Worm (Caenorhabditis elegans) whole organism, young adult: Measurements from ENCODE around the gene C45B11.5.

Experiments
- B0019.2 ChIP-seq: fragments of 200-800 bp; sonication (Bioruptor generic); conservative IDR thresholded peaks from 2 replicates; pipeline ENCODE4 v1.3.6; 2022; ENCODE audit warnings: missing genetic modification reagents, missing genetic modification characterization, missing compliant biosample characterization
- F10E7.11 ChIP-seq: sonication (generic microtip); optimal IDR thresholded peaks from 2 replicates; lab custom pipeline; 2017; ENCODE audit warnings: mild to moderate bottlenecking, missing genetic modification characterization, moderate library complexity, missing compliant biosample characterization
- F22D6.2 ChIP-seq: sonication (generic microtip); optimal IDR thresholded peaks from 2 replicates; lab custom pipeline; 2016; ENCODE audit warnings: mild to moderate bottlenecking, missing genetic modification characterization, missing compliant biosample characterization
- F39B2.1 ChIP-seq: fragments of 200-800 bp; sonication (Bioruptor generic); IDR thresholded peaks from 2 replicates; pipeline ENCODE4 v1.3.6; 2022; ENCODE audit warnings: missing genetic modification reagents, missing genetic modification characterization, missing compliant biosample characterization
- F57A8.1 ChIP-seq: fragments of 200-800 bp; sonication (Bioruptor generic); optimal IDR thresholded peaks from 2 replicates; lab custom pipeline; 2018; ENCODE audit warnings: mild to moderate bottlenecking, missing genetic modification characterization, moderate library complexity, missing compliant biosample characterization
- K11D2.4 ChIP-seq: fragments of 200-800 bp; sonication (Bioruptor generic); IDR thresholded peaks from 2 replicates; pipeline ENCODE4 v1.3.6; 2022; ENCODE audit warnings: missing genetic modification reagents, missing genetic modification characterization, missing compliant biosample characterization
- T07F8.4 ChIP-seq: sonication (generic microtip); optimal IDR thresholded peaks from 2 replicates; lab custom pipeline; 2016; ENCODE audit warnings: mild to moderate bottlenecking, missing genetic modification characterization, moderate library complexity, missing compliant biosample characterization
- Y53G8AR.9 ChIP-seq: fragments of 200-800 bp; sonication (Bioruptor generic); conservative IDR thresholded peaks from 2 replicates; pipeline ENCODE4 v1.3.6; 2022; ENCODE audit warnings: missing genetic modification reagents, missing genetic modification characterization, missing compliant biosample characterization
- Y56A3A.18 ChIP-seq: fragments of 200-800 bp; sonication (Bioruptor generic); IDR thresholded peaks from 2 replicates; pipeline ENCODE4 v1.3.6; 2022; ENCODE audit warnings: missing genetic modification reagents, missing genetic modification characterization, missing compliant biosample characterization
- Y79H2A.3 ChIP-seq: fragments of 200-800 bp; sonication (Bioruptor generic); conservative IDR thresholded peaks from 2 replicates; pipeline ENCODE4 v1.3.6; 2022; ENCODE audit warnings: missing genetic modification reagents, missing genetic modification characterization, missing compliant biosample characterization
- Y95B8A.8 ChIP-seq: fragments of 200-800 bp; sonication (Bioruptor generic); IDR thresholded peaks from 2 replicates; pipeline ENCODE4 v1.3.6; 2022; ENCODE audit warnings: missing genetic modification reagents, missing genetic modification characterization, missing compliant biosample characterization
- ama-1 ChIP-seq, 3 experiments: fragments of 150-350 bp in 1 of 3; sonication (generic microtip) in 2 of 3; optimal IDR thresholded peaks; 2 replicates each; lab custom pipeline; 2014 to 2018; ENCODE audit warnings: missing biosample characterization in 2 of 3, missing genetic modification characterization in 2 of 3, missing genetic modification reagents in 2 of 3
- attf-3 ChIP-seq: fragments of 200-800 bp; sonication (Bioruptor generic); conservative IDR thresholded peaks from 2 replicates; pipeline ENCODE4 v1.3.6; 2022; ENCODE audit warnings: missing genetic modification reagents, missing genetic modification characterization, missing compliant biosample characterization
- attf-5 ChIP-seq: fragments of 200-800 bp; sonication (Bioruptor generic); optimal IDR thresholded peaks from 2 replicates; lab custom pipeline; 2018; ENCODE audit warnings: mild to moderate bottlenecking, missing genetic modification characterization, missing compliant biosample characterization
- bed-2 ChIP-seq: fragments of 200-800 bp; sonication (Bioruptor generic); IDR thresholded peaks from 2 replicates; pipeline ENCODE4 v1.3.6; 2022; ENCODE audit warnings: missing genetic modification reagents, missing genetic modification characterization, missing compliant biosample characterization
- cebp-2 ChIP-seq: fragments of 200-800 bp; sonication (Bioruptor generic); IDR thresholded peaks from 2 replicates; pipeline ENCODE4 v1.3.6; 2022; ENCODE audit warnings: missing genetic modification characterization, missing compliant biosample characterization
- ceh-100 ChIP-seq: fragments of 200-800 bp; sonication (Bioruptor generic); IDR thresholded peaks from 2 replicates; pipeline ENCODE4 v1.3.6; 2022; ENCODE audit warnings: missing genetic modification reagents, missing genetic modification characterization, missing compliant biosample characterization
- ceh-40 ChIP-seq: fragments of 200-800 bp; sonication (Bioruptor generic); IDR thresholded peaks from 2 replicates; pipeline ENCODE4 v1.3.6; 2022; ENCODE audit warnings: missing genetic modification characterization, missing compliant biosample characterization
- ceh-58 ChIP-seq: fragments of 200-800 bp; sonication (Bioruptor generic); IDR thresholded peaks from 2 replicates; pipeline ENCODE4 v1.3.6; 2022; ENCODE audit warnings: missing genetic modification characterization, missing compliant biosample characterization
- dpl-1 ChIP-seq: fragments of 150-350 bp; optimal IDR thresholded peaks from 2 replicates; lab custom pipeline; 2014; ENCODE audit warnings: missing biosample characterization, missing genetic modification reagents, missing genetic modification characterization
- gei-17 ChIP-seq: fragments of 200-800 bp; sonication (Bioruptor generic); optimal IDR thresholded peaks from 2 replicates; lab custom pipeline; 2018; ENCODE audit warnings: mild to moderate bottlenecking, missing genetic modification characterization, missing compliant biosample characterization
- hlh-12 ChIP-seq: sonication (generic microtip); optimal IDR thresholded peaks from 2 replicates; lab custom pipeline; 2016; ENCODE audit warnings: missing genetic modification characterization, missing compliant biosample characterization
- hlh-26 ChIP-seq: fragments of 200-800 bp; sonication (Bioruptor generic); conservative IDR thresholded peaks from 2 replicates; pipeline ENCODE4 v1.3.6; 2022; ENCODE audit warnings: missing genetic modification reagents, missing genetic modification characterization, missing compliant biosample characterization
- lag-1 ChIP-seq: fragments of 200-800 bp; sonication (Bioruptor generic); IDR thresholded peaks from 2 replicates; pipeline ENCODE4 v1.3.6; 2022; ENCODE audit warnings: missing genetic modification reagents, missing genetic modification characterization, missing compliant biosample characterization
- let-526 ChIP-seq: fragments of 200-800 bp; sonication (Bioruptor generic); IDR thresholded peaks from 2 replicates; pipeline ENCODE4 v1.3.6; 2022; ENCODE audit warnings: missing genetic modification reagents, missing genetic modification characterization, missing compliant biosample characterization
- lin-26 ChIP-seq: fragments of 200-800 bp; sonication (Bioruptor generic); IDR thresholded peaks from 2 replicates; pipeline ENCODE4 v1.3.6; 2022; ENCODE audit warnings: missing genetic modification reagents, missing genetic modification characterization, missing compliant biosample characterization
- lin-40 ChIP-seq: sonication (generic microtip); optimal IDR thresholded peaks from 2 replicates; lab custom pipeline; 2016; ENCODE audit warnings: missing genetic modification characterization, mild to moderate bottlenecking, missing compliant biosample characterization, missing genotype, missing genetic modification reagents
- madf-10 ChIP-seq: sonication (generic microtip); optimal IDR thresholded peaks from 2 replicates; lab custom pipeline; 2016; ENCODE audit warnings: mild to moderate bottlenecking, missing genetic modification characterization, missing compliant biosample characterization
- mxl-1 ChIP-seq: sonication (generic microtip); optimal IDR thresholded peaks from 2 replicates; lab custom pipeline; 2016; ENCODE audit warnings: missing genetic modification characterization, missing compliant biosample characterization
- nhr-120 ChIP-seq: fragments of 200-800 bp; sonication (Bioruptor generic); IDR thresholded peaks from 2 replicates; pipeline ENCODE4 v1.3.6; 2022; ENCODE audit warnings: missing genetic modification characterization, missing compliant biosample characterization
- nhr-27 ChIP-seq: fragments of 200-800 bp; sonication (Bioruptor generic); optimal IDR thresholded peaks from 2 replicates; lab custom pipeline; 2018; ENCODE audit warnings: mild to moderate bottlenecking, missing genetic modification characterization, moderate library complexity, missing compliant biosample characterization
- pha-4 ChIP-seq: fragments of 150-350 bp; sonication (generic microtip); optimal IDR thresholded peaks from 2 replicates; lab custom pipeline; 2014; ENCODE audit warnings: missing biosample characterization, missing genetic modification reagents, missing genetic modification characterization
- rec-8 ChIP-seq, 2 experiments: sonication (generic microtip); optimal IDR thresholded peaks; 2 replicates each; lab custom pipeline; 2016; ENCODE audit warnings: mild to moderate bottlenecking in 2 of 2, missing genetic modification characterization in 2 of 2, missing genetic modification reagents in 2 of 2, missing genotype in 2 of 2, missing biosample characterization in 1 of 2, missing compliant biosample characterization in 1 of 2, moderate library complexity in 1 of 2
- repo-1 ChIP-seq: sonication (generic microtip); optimal IDR thresholded peaks from 2 replicates; lab custom pipeline; 2017; ENCODE audit warnings: mild to moderate bottlenecking, missing genetic modification characterization, missing compliant biosample characterization
- rpc-1 ChIP-seq, 2 experiments: fragments of 150-350 bp in 1 of 2; sonication (generic microtip) in 1 of 2; optimal IDR thresholded peaks; 2 replicates each; lab custom pipeline; 2014 to 2018; ENCODE audit warnings: missing biosample characterization in 1 of 2, missing genetic modification characterization in 1 of 2, missing genetic modification reagents in 1 of 2, missing genotype in 1 of 2
- sdz-38 ChIP-seq: sonication (generic microtip); optimal IDR thresholded peaks from 2 replicates; lab custom pipeline; 2016; ENCODE audit warnings: missing genotype, missing genetic modification characterization, missing compliant biosample characterization
- sea-2 ChIP-seq: fragments of 200-800 bp; sonication (Bioruptor generic); IDR thresholded peaks from 2 replicates; pipeline ENCODE4 v1.3.6; 2022; ENCODE audit warnings: missing genetic modification characterization, missing compliant biosample characterization
- snpc-1.3 ChIP-seq: sonication (generic microtip); optimal IDR thresholded peaks from 2 replicates; lab custom pipeline; 2017; ENCODE audit warnings: missing genetic modification characterization, mild to moderate bottlenecking, missing compliant biosample characterization, antibody characterized with exemption, moderate library complexity, missing genotype, missing genetic modification reagents; ENCODE audit not compliant: insufficient read depth
- somi-1 ChIP-seq: fragments of 200-800 bp; sonication (Bioruptor generic); optimal IDR thresholded peaks from 2 replicates; lab custom pipeline; 2018; ENCODE audit warnings: mild to moderate bottlenecking, missing genetic modification characterization, missing compliant biosample characterization
- sptf-2 ChIP-seq: fragments of 200-800 bp; sonication (Bioruptor generic); optimal IDR thresholded peaks from 2 replicates; lab custom pipeline; 2018; ENCODE audit warnings: mild to moderate bottlenecking, missing genetic modification characterization, missing compliant biosample characterization
- tbp1 ChIP-seq: fragments of 200-800 bp; sonication (Bioruptor generic); optimal IDR thresholded peaks from 2 replicates; lab custom pipeline; 2018; ENCODE audit warnings: mild to moderate bottlenecking, missing genetic modification characterization, missing compliant biosample characterization
- tbx-9 ChIP-seq: sonication (generic microtip); optimal IDR thresholded peaks from 2 replicates; lab custom pipeline; 2016; ENCODE audit warnings: borderline replicate concordance, missing genetic modification characterization, inconsistent platforms, missing compliant biosample characterization
- unc-130 ChIP-seq: sonication (generic microtip); optimal IDR thresholded peaks from 2 replicates; lab custom pipeline; 2016; ENCODE audit warnings: missing genetic modification reagents, missing genetic modification characterization, missing compliant biosample characterization
- unc-62 ChIP-seq: fragments of 150-350 bp; optimal IDR thresholded peaks from 2 replicates; lab custom pipeline; 2014; ENCODE audit warnings: missing biosample characterization, missing genetic modification reagents, missing genetic modification characterization
- ztf-18 ChIP-seq: sonication (generic microtip); optimal IDR thresholded peaks from 2 replicates; lab custom pipeline; 2016; ENCODE audit warnings: missing genotype, mild to moderate bottlenecking, missing genetic modification characterization, missing compliant biosample characterization
- ztf-25 ChIP-seq: fragments of 200-800 bp; sonication (Bioruptor generic); IDR thresholded peaks from 2 replicates; pipeline ENCODE4 v1.3.6; 2022; ENCODE audit warnings: missing genetic modification reagents, missing genetic modification characterization, missing compliant biosample characterization
- ztf-26 ChIP-seq: sonication (generic microtip); optimal IDR thresholded peaks from 2 replicates; lab custom pipeline; 2017; ENCODE audit warnings: missing genetic modification characterization, missing compliant biosample characterization
- ztf-6 ChIP-seq: fragments of 200-800 bp; sonication (Bioruptor generic); IDR thresholded peaks from 2 replicates; pipeline ENCODE4 v1.3.6; 2022; ENCODE audit warnings: missing genetic modification reagents, missing genetic modification characterization, missing compliant biosample characterization

The C45B11.5 gene

DNA sequence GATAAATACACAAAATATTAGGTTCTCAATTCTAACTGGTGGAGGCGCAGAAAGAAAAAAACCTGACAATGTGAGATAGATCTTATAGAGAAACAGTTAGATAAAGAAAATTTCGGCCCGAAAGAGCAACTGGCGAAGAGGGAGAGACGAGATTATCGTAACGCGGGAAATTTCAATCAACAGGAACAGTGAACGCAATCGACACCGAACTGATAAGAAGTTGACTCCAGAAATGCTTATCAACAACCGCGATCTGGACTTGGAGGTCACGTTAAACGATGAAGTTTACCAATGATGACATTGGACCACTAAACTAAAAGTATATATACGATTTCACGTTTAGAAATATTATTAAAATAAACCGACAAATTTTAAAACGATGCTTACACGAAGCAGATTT, 34.8 kb downstream of the C45B11.5 start (continued):
- TF ChIP-seq F10E7.11 (tag; lab: Kevin White, UChicago) (peak; percentile 83), bed-2 (GFP tag; lab: Robert Waterston, UW) (0 out of 2 replicates have a peak, but pooled peaks have one; percentile 48), Y95B8A.8 (GFP tag; lab: Robert Waterston, UW) (peak; percentile 64), madf-10 (tag; lab: Kevin White, UChicago) (peak; percentile 31), mxl-1 (tag; lab: Kevin White, UChicago) (no peak), nhr-120 (GFP tag; lab: Robert Waterston, UW) (0 out of 2 replicates have a peak, but pooled peaks have one; percentile 32), K11D2.4 (0 out of 2 replicates have a peak, but pooled peaks have one; percentile 20), ceh-40 (0 out of 2 replicates have a peak, but pooled peaks have one; percentile 32), ztf-18 (tag; lab: Kevin White, UChicago) (no peak), repo-1 (tag; lab: Kevin White, UChicago) (peak; percentile 64), T07F8.4 (tag; lab: Kevin White, UChicago) (peak; percentile 81), nhr-27 (no peak), lag-1 (GFP tag; lab: Robert Waterston, UW) (no peak), let-526 (GFP tag; lab: Robert Waterston, UW) (0 out of 2 replicates have a peak, but pooled peaks have one; percentile 7), F39B2.1 (GFP tag; lab: Robert Waterston, UW) (peak; percentile 87), Y53G8AR.9 (peak; percentile 95), ztf-25 (GFP tag; lab: Robert Waterston, UW) (no peak), ztf-6 (GFP tag; lab: Robert Waterston, UW) (no peak), Y56A3A.18 (GFP tag; lab: Robert Waterston, UW) (peak; percentile 88), attf-3 (GFP tag; lab: Robert Waterston, UW) (no peak), unc-62 (GFP tag; lab: Kevin White, UChicago) (no peak), rec-8 (tag; optimal IDR thresholded peaks at IDR 0.05; lab: Kevin White, UChicago) (peak in 1 of 2 experiments; percentile 2), dpl-1 (GFP tag; lab: Kevin White, UChicago) (no peak), B0019.2 (GFP tag; lab: Robert Waterston, UW) (no peak), Y79H2A.3 (GFP tag; lab: Robert Waterston, UW) (0 out of 2 replicates have a peak, but pooled peaks have one; percentile 62), snpc-1.3 (tag; lab: Kevin White, UChicago) (peak; percentile 38), lin-26 (GFP tag; lab: Robert Waterston, UW) (peak; percentile 73; the same call in 1 of the 2 replicates), hlh-12 (tag; lab: Kevin White, UChicago) (no peak), gei-17 (no peak), sea-2 (GFP tag; lab: Robert Waterston, UW) (no peak), sptf-2 (GFP tag; lab: Kevin White, UChicago) (no peak), lin-40 (tag; lab: Kevin White, UChicago) (peak; percentile 37), ama-1 (optimal IDR thresholded peaks at IDR 0.05; lab: Kevin White, UChicago) (peak; percentile 73), ama-1 (GFP tag; optimal IDR thresholded peaks at IDR 0.05; lab: Kevin White, UChicago) (no peak), somi-1 (GFP tag; lab: Kevin White, UChicago) (peak; percentile 12), attf-5 (GFP tag; lab: Kevin White, UChicago) (no peak), sdz-38 (no peak), F22D6.2 (tag; lab: Kevin White, UChicago) (no peak), unc-130 (GFP tag; lab: Kevin White, UChicago) (peak; percentile 64), tbx-9 (tag; lab: Kevin White, UChicago) (no peak), ceh-100 (GFP tag; lab: Robert Waterston, UW) (peak; percentile 71), pha-4 (tag; lab: Kevin White, UChicago) (no peak), ceh-58 (0 out of 2 replicates have a peak, but pooled peaks have one; percentile 70), rpc-1 (optimal IDR thresholded peaks at IDR 0.05; lab: Kevin White, UChicago) (no peak), rpc-1 (tag; optimal IDR thresholded peaks at IDR 0.05; lab: Kevin White, UChicago) (no peak), cebp-2 (GFP tag; lab: Robert Waterston, UW) (peak; percentile 92), hlh-26 (GFP tag; lab: Robert Waterston, UW) (no peak), F57A8.1 (GFP tag; lab: Kevin White, UChicago) (no peak), ztf-26 (tag; lab: Kevin White, UChicago) (no peak), tbp1 (GFP tag; lab: Kevin White, UChicago) (peak; percentile 66)
